Worm (Caenorhabditis elegans) whole organism, early embryonic: ENCODE results near the gene cope-1.

ENCODE experiments used
- aly-1 ChIP-seq: sonication (generic microtip); optimal IDR thresholded peaks from 2 replicates; lab custom pipeline; 2016; ENCODE audit warnings: missing genetic modification characterization, missing compliant biosample characterization
- flt-1 ChIP-seq: fragments of 200-800 bp; sonication (Bioruptor generic); IDR thresholded peaks from 2 replicates; pipeline ENCODE4 v1.3.6; 2022; ENCODE audit warnings: missing genetic modification characterization, missing compliant biosample characterization
- hmg-4 ChIP-seq: fragments of 200-800 bp; sonication (Bioruptor generic); optimal IDR thresholded peaks from 2 replicates; lab custom pipeline; 2018; ENCODE audit warnings: mild to moderate bottlenecking, missing genetic modification characterization, missing compliant biosample characterization
- hnd-1 ChIP-seq: sonication (generic microtip); optimal IDR thresholded peaks from 2 replicates; lab custom pipeline; 2016; ENCODE audit warnings: missing genetic modification characterization, missing compliant biosample characterization
- pes-1 ChIP-seq: fragments of 200-800 bp; sonication (Bioruptor generic); IDR thresholded peaks from 2 replicates; pipeline ENCODE4 v1.3.6; 2022; ENCODE audit warnings: missing genetic modification reagents, missing genetic modification characterization, missing compliant biosample characterization
- tbx-37 ChIP-seq: fragments of 200-800 bp; sonication (Bioruptor generic); conservative IDR thresholded peaks from 2 replicates; pipeline ENCODE4 v1.3.6; 2022; ENCODE audit warnings: missing genetic modification reagents, missing genetic modification characterization, missing compliant biosample characterization
- tra-4 ChIP-seq: sonication (generic microtip); optimal IDR thresholded peaks from 2 replicates; lab custom pipeline; 2017; ENCODE audit warnings: missing genetic modification characterization, missing compliant biosample characterization

The cope-1 gene

DNA sequence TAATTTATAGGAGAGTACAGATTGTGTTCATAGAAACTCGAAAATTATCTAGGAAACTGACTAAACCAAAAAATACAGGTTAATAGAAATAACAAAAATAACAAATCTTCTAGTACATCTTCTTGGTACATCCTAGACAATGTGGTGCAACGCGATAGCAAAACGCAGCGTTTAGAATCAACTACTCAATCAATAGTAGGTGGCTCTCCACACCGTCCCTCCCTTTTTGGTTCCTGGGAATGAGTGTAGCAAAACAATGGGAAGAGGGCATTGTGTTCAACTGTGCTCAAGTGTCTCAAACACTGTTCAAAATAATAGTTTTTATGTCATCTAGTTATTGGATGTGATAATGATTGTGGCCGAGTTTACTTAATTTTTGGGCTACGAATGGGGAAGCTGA, 50.6 kb downstream of the cope-1 start, which contains the start of gene T27E9.6:
T27E9.6 (minus strand) TSS at position 101 of the 400 bp plus-strand sequence.
- TF ChIP-seq tra-4 (tag; lab: Kevin White, UChicago) (no peak), tbx-37 (GFP tag; lab: Robert Waterston, UW) (no peak), aly-1 (no peak), flt-1 (GFP tag; lab: Robert Waterston, UW) (no peak), hnd-1 (tag; lab: Kevin White, UChicago) (no peak), hmg-4 (GFP tag; lab: Kevin White, UChicago) (no peak), pes-1 (GFP tag; lab: Robert Waterston, UW) (no peak)
